Worm (Caenorhabditis elegans) whole organism, L2 larva: ENCODE measurements around the gene B0457.2.

Experiments used
- R02D3.7 ChIP-seq: fragments of 150-350 bp; optimal IDR thresholded peaks from 2 replicates; lab custom pipeline; 2014; ENCODE audit warnings: missing biosample characterization, missing genetic modification characterization
- aly-2 ChIP-seq: fragments of 150-350 bp; optimal IDR thresholded peaks from 2 replicates; lab custom pipeline; 2014; ENCODE audit warnings: missing biosample characterization, missing genetic modification characterization
- ceh-82 ChIP-seq: fragments of 150-350 bp; optimal IDR thresholded peaks from 2 replicates; lab custom pipeline; 2014; ENCODE audit warnings: missing biosample characterization, missing genetic modification characterization
- dmd-4 ChIP-seq: sonication (generic microtip); optimal IDR thresholded peaks from 2 replicates; lab custom pipeline; 2017; ENCODE audit warnings: missing biosample characterization, missing genetic modification characterization
- egl-27 ChIP-seq: sonication (generic microtip); optimal IDR thresholded peaks from 3 replicates; lab custom pipeline; 2017; ENCODE audit warnings: missing biosample characterization, missing genetic modification reagents, missing genetic modification characterization
- elt-3 ChIP-seq: sonication (generic microtip); optimal IDR thresholded peaks from 2 replicates; lab custom pipeline; 2017; ENCODE audit warnings: missing biosample characterization, missing genetic modification characterization
- gmeb-1 ChIP-seq: fragments of 150-350 bp; optimal IDR thresholded peaks from 2 replicates; lab custom pipeline; 2014; ENCODE audit warnings: missing biosample characterization, missing genetic modification characterization
- lin-39 ChIP-seq: fragments of 150-350 bp; optimal IDR thresholded peaks from 2 replicates; lab custom pipeline; 2014; ENCODE audit warnings: missing biosample characterization, missing genetic modification reagents, missing genetic modification characterization
- mab-5 ChIP-seq: fragments of 150-350 bp; optimal IDR thresholded peaks from 2 replicates; lab custom pipeline; 2014; ENCODE audit warnings: missing biosample characterization, missing genetic modification characterization
- nhr-10 ChIP-seq: sonication (generic microtip); optimal IDR thresholded peaks from 2 replicates; lab custom pipeline; 2017; ENCODE audit warnings: missing biosample characterization, missing genetic modification characterization
- nhr-11 ChIP-seq: fragments of 150-350 bp; optimal IDR thresholded peaks from 2 replicates; lab custom pipeline; 2014; ENCODE audit warnings: missing biosample characterization, missing genetic modification characterization
- nhr-237 ChIP-seq: fragments of 150-350 bp; optimal IDR thresholded peaks from 2 replicates; lab custom pipeline; 2014; ENCODE audit warnings: missing biosample characterization, missing genetic modification characterization
- unc-39 ChIP-seq: fragments of 150-350 bp; optimal IDR thresholded peaks from 2 replicates; lab custom pipeline; 2014; ENCODE audit warnings: missing biosample characterization, missing genetic modification characterization
- unc-55 ChIP-seq: fragments of 150-350 bp; sonication (generic microtip); optimal IDR thresholded peaks from 3 replicates; lab custom pipeline; 2014; ENCODE audit warnings: missing biosample characterization, missing genetic modification reagents, missing genetic modification characterization

DNA sequence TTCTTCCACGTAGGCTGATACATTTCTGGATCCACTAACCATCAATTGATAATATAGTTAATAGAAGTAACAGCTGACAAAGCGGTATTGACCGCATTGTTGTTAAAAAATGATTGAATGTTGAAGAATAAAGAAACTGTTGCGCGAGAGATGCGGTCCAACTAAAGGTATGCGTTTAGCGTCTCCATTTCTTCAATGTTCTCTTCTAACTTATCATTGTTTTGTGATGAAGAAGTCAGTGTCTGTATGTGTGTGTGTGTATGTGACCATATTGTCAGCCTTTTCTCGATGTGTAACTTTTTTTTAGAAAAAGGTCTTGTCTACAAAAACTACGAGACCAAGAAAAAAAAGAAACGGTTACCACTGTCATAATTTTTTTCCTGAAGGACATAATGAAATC, at the start of gene B0457.2:
- TF ChIP-seq unc-39 (no peak), nhr-237 (tag; lab: Kevin White, UChicago) (no peak), gmeb-1 (tag; lab: Kevin White, UChicago) (no peak), elt-3 (tag; lab: Kevin White, UChicago) (no peak), aly-2 (tag; lab: Kevin White, UChicago) (no peak), lin-39 (tag; lab: Kevin White, UChicago) (no peak), unc-55 (no peak), nhr-10 (tag; lab: Kevin White, UChicago) (no peak), ceh-82 (tag; lab: Kevin White, UChicago) (no peak), nhr-11 (tag; lab: Kevin White, UChicago) (no peak), egl-27 (tag; lab: Kevin White, UChicago) (no peak), mab-5 (tag; lab: Kevin White, UChicago) (no peak), dmd-4 (no peak), R02D3.7 (tag; lab: Kevin White, UChicago) (no peak)
